Fruit fly (Drosophila melanogaster): ENCODE measurements around the gene ru.

Gene ru

DNA sequence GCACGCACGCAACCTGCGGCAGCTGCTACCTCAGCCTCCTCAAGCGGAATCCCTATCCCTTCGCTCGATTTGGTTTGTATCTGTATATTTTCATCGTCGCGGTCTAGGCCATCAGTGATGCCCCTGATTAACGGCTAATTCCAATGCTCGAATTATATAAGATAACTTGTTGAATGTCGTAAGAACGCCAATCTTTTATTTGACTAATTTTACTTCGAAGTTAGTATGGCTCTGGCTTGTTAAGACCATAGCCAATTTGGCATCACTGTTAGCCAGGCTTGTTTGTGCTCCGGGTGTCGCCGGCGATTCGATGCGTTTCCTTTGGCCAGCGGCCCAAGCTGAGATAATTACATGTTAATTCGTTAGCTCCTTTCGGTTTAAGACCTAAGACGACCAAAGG, 43.6 kb downstream of the ru start (continued):
- TF ChIP-seq CG2116 (GFP tag; optimal IDR thresholded peaks at IDR 0.05) (no peak), salm (tag; optimal IDR thresholded peaks at IDR 0.05) (no peak), chm (GFP tag; IDR thresholded peaks at IDR 0.05) (no peak), Mes4 (GFP tag; optimal IDR thresholded peaks at IDR 0.05) (peak; percentile 33), bcd (GFP tag; optimal IDR thresholded peaks at IDR 0.05) (no peak), gsb (GFP tag; IDR thresholded peaks at IDR 0.05) (0 out of 2 replicates have a peak, but pooled peaks have one; percentile 18), lov (optimal IDR thresholded peaks at IDR 0.05) (no peak), lov (GFP tag; IDR thresholded peaks at IDR 0.05) (peak; percentile 88), rib (GFP tag; IDR thresholded peaks at IDR 0.05) (no peak), dmrt11E (tag; optimal IDR thresholded peaks at IDR 0.05) (peak; percentile 85), wdn (GFP tag; IDR thresholded peaks at IDR 0.05) (no peak), zf30C (GFP tag; optimal IDR thresholded peaks at IDR 0.05) (no peak), Neu2 (GFP tag; optimal IDR thresholded peaks at IDR 0.05; ENCODE audit: borderline replicate concordance) (no peak), z (GFP tag; IDR thresholded peaks at IDR 0.05) (no peak), shn (GFP tag; optimal IDR thresholded peaks at IDR 0.05) (no peak), CG16815 (GFP tag; optimal IDR thresholded peaks at IDR 0.05) (peak; percentile 63), cwo (GFP tag; optimal IDR thresholded peaks at IDR 0.05) (no peak), CG9876 (GFP tag; optimal IDR thresholded peaks at IDR 0.05) (no peak), CG17359 (tag; optimal IDR thresholded peaks at IDR 0.05) (no peak), GATAe (GFP tag; conservative IDR thresholded peaks at IDR 0.05) (no peak), B-H2 (GFP tag; optimal IDR thresholded peaks at IDR 0.05) (no peak), CG4404 (GFP tag; IDR thresholded peaks at IDR 0.05) (peak; percentile 85), fd102C (GFP tag; optimal IDR thresholded peaks at IDR 0.05) (peak; percentile 81), eve (GFP tag; optimal IDR thresholded peaks at IDR 0.05) (peak in 1 of 2 experiments; percentile 81), bowl (GFP tag; IDR thresholded peaks at IDR 0.05) (no peak), NC2β (GFP tag; optimal IDR thresholded peaks at IDR 0.05) (peak; percentile 64), CG2875 (GFP tag; optimal IDR thresholded peaks at IDR 0.05) (peak; percentile 5), CG7556 (GFP tag; optimal IDR thresholded peaks at IDR 0.05) (peak; percentile 16), CG10462 (GFP tag; optimal IDR thresholded peaks at IDR 0.05) (peak; percentile 15), Xrp1 (GFP tag; IDR thresholded peaks at IDR 0.05) (peak; percentile 88), CG6765 (GFP tag; optimal IDR thresholded peaks at IDR 0.05) (no peak), CG9609 (GFP tag; optimal IDR thresholded peaks at IDR 0.05) (peak; percentile 14), gem (tag; optimal IDR thresholded peaks at IDR 0.05) (peak; percentile 62), CG15011 (GFP tag; optimal IDR thresholded peaks at IDR 0.05) (no peak), CG14050 (GFP tag; IDR thresholded peaks at IDR 0.05) (peak; percentile 11; the same call in 1 of the 3 replicates), bigmax (GFP tag; optimal IDR thresholded peaks at IDR 0.05) (no peak), CG12942 (GFP tag; optimal IDR thresholded peaks at IDR 0.05) (no peak), Aef1 (GFP tag; IDR thresholded peaks at IDR 0.05) (no peak), CG4424 (GFP tag; optimal IDR thresholded peaks at IDR 0.05) (peak; percentile 50), CG5245 (GFP tag; optimal IDR thresholded peaks at IDR 0.05) (no peak), bab2 (GFP tag; optimal IDR thresholded peaks at IDR 0.05) (no peak), CG9727 (GFP tag; optimal IDR thresholded peaks at IDR 0.05) (peak; percentile 46), CG34422 (GFP tag; IDR thresholded peaks at IDR 0.05) (peak; percentile 43; the same call in 1 of the 3 replicates), HLH3B (GFP tag; IDR thresholded peaks at IDR 0.05) (no peak), CG1792 (GFP tag; optimal IDR thresholded peaks at IDR 0.05) (no peak), row (GFP tag; IDR thresholded peaks at IDR 0.05) (peak; percentile 58; the same call in 2 of the 3 replicates), CG18476 (GFP tag; optimal IDR thresholded peaks at IDR 0.05) (no peak), CG4820 (GFP tag; optimal IDR thresholded peaks at IDR 0.05) (no peak), Dp (GFP tag; optimal IDR thresholded peaks at IDR 0.05) (no peak), CG1602 (GFP tag; optimal IDR thresholded peaks at IDR 0.05) (peak; percentile 19), CG18764 (GFP tag; optimal IDR thresholded peaks at IDR 0.05) (no peak), Taf1 (GFP tag; IDR thresholded peaks at IDR 0.05) (no peak), CG6689 (GFP tag; IDR thresholded peaks at IDR 0.05) (peak; percentile 73)

Measured in whole organism, embryonic.